Fruit fly (Drosophila melanogaster): ENCODE measurements around the gene CG14294.
A peak's percentile ranks its signal among the peaks of the same experiment; 100 is the strongest.

CG14294 gene

DNA sequence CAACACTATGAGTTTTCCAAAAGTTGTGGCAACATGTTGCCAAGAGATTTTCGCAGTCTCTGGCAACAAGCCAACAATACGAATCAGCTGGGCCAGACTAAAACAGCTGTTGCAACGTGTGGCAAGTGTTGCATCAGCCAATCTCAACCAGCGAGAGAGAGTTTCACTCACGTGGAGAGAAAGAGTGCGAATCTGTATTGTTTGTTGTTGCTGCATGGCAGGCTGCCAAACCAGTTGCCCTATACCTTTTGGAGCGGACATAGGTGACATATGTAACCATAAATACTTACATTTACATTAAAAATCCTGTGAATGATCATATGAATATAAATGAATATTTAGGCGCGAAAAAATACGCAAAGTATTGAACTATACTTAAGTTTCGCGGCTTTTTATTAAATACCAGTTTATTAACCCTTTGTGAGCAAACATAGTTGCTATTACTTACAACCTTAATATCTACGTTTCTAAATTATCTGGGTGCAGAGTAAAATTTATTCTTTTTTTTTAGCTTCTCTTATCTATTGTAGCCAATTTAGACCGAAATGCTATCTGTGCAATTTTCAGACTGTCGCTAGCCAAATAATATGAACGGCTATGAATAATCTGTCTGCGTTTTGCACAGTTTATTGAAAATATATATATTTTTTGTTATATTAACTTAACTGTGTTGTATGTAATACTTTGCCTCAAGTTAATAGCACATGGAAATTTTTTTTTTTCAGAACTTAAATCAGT lies 12.0 kb upstream of the CG14294 start (continued):
- TF ChIP-seq bbx (GFP tag; IDR thresholded peaks at IDR 0.05; ENCODE audit: partially characterized antibody): peak; percentile 29; the same call in 1 of the 2 replicates
- TF ChIP-seq ato (GFP tag; IDR thresholded peaks at IDR 0.05; ENCODE audit: partially characterized antibody): no peak
- TF ChIP-seq CG7987 (GFP tag; optimal IDR thresholded peaks at IDR 0.05): no peak
- TF ChIP-seq CG18011 (GFP tag; optimal IDR thresholded peaks at IDR 0.05): no peak
- no peak for TF ChIP-seq Awh (GFP tag; IDR thresholded peaks at IDR 0.05)
- TF ChIP-seq CG7839 (tag; optimal IDR thresholded peaks at IDR 0.05): peak; percentile 14
- no peak for TF ChIP-seq CG12942 (GFP tag; optimal IDR thresholded peaks at IDR 0.05)
- no peak for TF ChIP-seq Dek (tag; optimal IDR thresholded peaks at IDR 0.05)
- peak; percentile 60 for TF ChIP-seq Med (GFP tag)
- TF ChIP-seq cato (GFP tag; optimal IDR thresholded peaks at IDR 0.05; ENCODE audit: borderline replicate concordance): no peak
- TF ChIP-seq luna (GFP tag; optimal IDR thresholded peaks at IDR 0.05): no peak
- no peak for TF ChIP-seq gcm (GFP tag; optimal IDR thresholded peaks at IDR 0.05)
- TF ChIP-seq D19B (GFP tag; optimal IDR thresholded peaks at IDR 0.05): no peak
- no peak for TF ChIP-seq CG10654 (GFP tag; optimal IDR thresholded peaks at IDR 0.05)
- no peak for TF ChIP-seq tup (GFP tag; optimal IDR thresholded peaks at IDR 0.05)
- TF ChIP-seq Rfx (GFP tag; IDR thresholded peaks at IDR 0.05): peak; percentile 57
- no peak for TF ChIP-seq Deaf1 (tag; optimal IDR thresholded peaks at IDR 0.05)
- TF ChIP-seq CG13775 (GFP tag; optimal IDR thresholded peaks at IDR 0.05): peak; percentile 45
- no peak for TF ChIP-seq maf-S (GFP tag; optimal IDR thresholded peaks at IDR 0.05)
- TF ChIP-seq CG17186 (GFP tag; optimal IDR thresholded peaks at IDR 0.05): no peak
- TF ChIP-seq mirr (GFP tag; optimal IDR thresholded peaks at IDR 0.05): no peak
- TF ChIP-seq CG10979 (tag; optimal IDR thresholded peaks at IDR 0.05): no peak
- peak; percentile 4 for TF ChIP-seq dmrt99B (tag; optimal IDR thresholded peaks at IDR 0.05)
- peak; percentile 1; the same call in 1 of the 2 replicates for TF ChIP-seq sna (GFP tag; IDR thresholded peaks at IDR 0.05; ENCODE audit: partially characterized antibody)
- TF ChIP-seq CG10565 (GFP tag; optimal IDR thresholded peaks at IDR 0.05): no peak
- no peak for TF ChIP-seq toy (GFP tag; IDR thresholded peaks at IDR 0.05)
- TF ChIP-seq Xbp1 (GFP tag; optimal IDR thresholded peaks at IDR 0.05): peak; percentile 24
- TF ChIP-seq CG5180 (GFP tag; optimal IDR thresholded peaks at IDR 0.05): peak; percentile 25
- TF ChIP-seq dm (GFP tag; optimal IDR thresholded peaks at IDR 0.05): no peak
- no peak for TF ChIP-seq CG7928 (GFP tag; optimal IDR thresholded peaks at IDR 0.05)
- no peak for TF ChIP-seq gcm2 (GFP tag; optimal IDR thresholded peaks at IDR 0.05)
- TF ChIP-seq Antp (GFP tag; optimal IDR thresholded peaks at IDR 0.05): no peak
- no peak for TF ChIP-seq Max (GFP tag; optimal IDR thresholded peaks at IDR 0.05)
- TF ChIP-seq zfh1 (GFP tag; IDR thresholded peaks at IDR 0.05): peak; percentile 59; the same call in 2 of the 3 replicates
- TF ChIP-seq az2 (GFP tag; optimal IDR thresholded peaks at IDR 0.05): peak; percentile 9
- TF ChIP-seq h (optimal IDR thresholded peaks at IDR 0.05): no peak
- peak; percentile 25 to 57 for TF ChIP-seq Trl (optimal IDR thresholded peaks at IDR 0.05)
- no peak for TF ChIP-seq Trl (GFP tag; optimal IDR thresholded peaks at IDR 0.05)
- TF ChIP-seq zf30C (GFP tag; optimal IDR thresholded peaks at IDR 0.05): no peak
- peak in 1 of 2 experiments; percentile 61 for TF ChIP-seq Pdp1 (GFP tag; optimal IDR thresholded peaks at IDR 0.05)
- no peak for TF ChIP-seq CG10147 (GFP tag; optimal IDR thresholded peaks at IDR 0.05)
- peak; percentile 14 for TF ChIP-seq CG30431 (GFP tag; optimal IDR thresholded peaks at IDR 0.05)
- TF ChIP-seq pita (GFP tag; optimal IDR thresholded peaks at IDR 0.05): no peak
- TF ChIP-seq NC2β (GFP tag; optimal IDR thresholded peaks at IDR 0.05): no peak
- no peak for TF ChIP-seq CG11696 (GFP tag; IDR thresholded peaks at IDR 0.05)
- peak; percentile 70 for TF ChIP-seq Xrp1 (GFP tag; IDR thresholded peaks at IDR 0.05)
- TF ChIP-seq CG31441 (GFP tag; IDR thresholded peaks at IDR 0.05): peak; percentile 32; the same call in 1 of the 2 replicates
- TF ChIP-seq Nf-YA (GFP tag; IDR thresholded peaks at IDR 0.05): no peak
- no peak for TF ChIP-seq Vsx1 (GFP tag; optimal IDR thresholded peaks at IDR 0.05)
- no peak for TF ChIP-seq phol (tag; optimal IDR thresholded peaks at IDR 0.05)

All from whole organism, embryonic.